Fruit fly (Drosophila melanogaster) whole organism, embryonic: Measurements from ENCODE around the gene e.

Experiments used
- CG12219 ChIP-seq: fragments of 200-800 bp; sonication (Bioruptor generic); optimal IDR thresholded peaks from 3 replicates; lab custom pipeline; 2018; ENCODE audit warnings: missing biosample characterization, mild to moderate bottlenecking, missing genetic modification characterization
- Gug ChIP-seq: fragments of 200-800 bp; sonication (Bioruptor generic); IDR thresholded peaks from 4 replicates; pipeline ENCODE4 v1.3.6; 2022; ENCODE audit warnings: missing biosample characterization, missing genetic modification characterization
- Lim3 ChIP-seq: fragments of 200-800 bp; sonication (Bioruptor generic); IDR thresholded peaks from 2 replicates; pipeline ENCODE4 v1.3.6; 2022; ENCODE audit warnings: missing biosample characterization, missing genetic modification characterization
- tx ChIP-seq: fragments of 200-800 bp; sonication (Bioruptor generic); optimal IDR thresholded peaks from 2 replicates; lab custom pipeline; 2016; ENCODE audit warnings: missing biosample characterization, missing genetic modification characterization

DNA sequence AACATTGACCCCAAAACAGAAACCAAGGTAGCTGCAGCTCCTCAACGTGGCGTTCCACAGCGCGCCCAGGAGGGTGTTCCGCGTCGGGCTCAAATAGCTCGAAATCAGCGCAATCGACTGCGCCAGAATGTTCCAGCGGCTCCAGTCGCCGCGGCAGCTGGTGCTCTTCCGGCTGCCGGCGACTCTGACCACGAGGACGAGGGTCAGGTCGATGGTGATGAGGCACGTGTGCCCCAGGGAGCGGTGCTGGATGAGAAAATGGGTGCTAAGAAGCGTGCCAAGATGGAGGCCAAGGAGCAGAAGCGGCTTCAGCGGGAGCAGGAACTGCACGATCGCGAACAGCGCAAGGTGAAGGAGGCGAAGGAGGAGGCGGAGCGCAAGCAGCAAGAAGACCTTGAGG, 21.7 kb downstream of the e start:
- TF ChIP-seq Gug (GFP tag; lab: Robert Waterston, UW) (no peak), tx (no peak), Lim3 (no peak), CG12219 (GFP tag; lab: Kevin White, UChicago) (no peak)
